Worm (Caenorhabditis elegans) whole organism, L1 larva: ENCODE measurements around the gene F25H9.7.

Source experiments
- C34B4.2 ChIP-seq: sonication (generic microtip); optimal IDR thresholded peaks from 2 replicates; lab custom pipeline; 2017; ENCODE audit warnings: mild to moderate bottlenecking, missing genetic modification characterization, missing compliant biosample characterization
- F16B12.6 ChIP-seq: fragments of 150-350 bp; optimal IDR thresholded peaks from 2 replicates; lab custom pipeline; 2014; ENCODE audit warnings: missing biosample characterization, missing genetic modification characterization
- Y116A8C.19 ChIP-seq: sonication (generic microtip); optimal IDR thresholded peaks from 2 replicates; lab custom pipeline; 2016; ENCODE audit warnings: missing compliant biosample characterization, missing genetic modification characterization, borderline replicate concordance
- aly-2 ChIP-seq: fragments of 150-350 bp; optimal IDR thresholded peaks from 2 replicates; lab custom pipeline; 2014; ENCODE audit warnings: missing biosample characterization, missing genetic modification characterization
- ceh-63 ChIP-seq: fragments of 200-800 bp; sonication (Bioruptor generic); optimal IDR thresholded peaks from 2 replicates; lab custom pipeline; 2018; ENCODE audit warnings: mild to moderate bottlenecking, missing genetic modification characterization, missing compliant biosample characterization
- ceh-8 ChIP-seq: fragments of 200-800 bp; sonication (Bioruptor generic); optimal IDR thresholded peaks from 2 replicates; lab custom pipeline; 2018; ENCODE audit warnings: mild to moderate bottlenecking, missing genetic modification characterization, moderate library complexity, missing compliant biosample characterization
- dsc-1 ChIP-seq: sonication (generic microtip); optimal IDR thresholded peaks from 2 replicates; lab custom pipeline; 2016; ENCODE audit warnings: mild to moderate bottlenecking, missing genetic modification characterization, missing compliant biosample characterization
- efl-3 ChIP-seq: fragments of 200-800 bp; sonication (Bioruptor generic); optimal IDR thresholded peaks from 2 replicates; lab custom pipeline; 2018; ENCODE audit warnings: mild to moderate bottlenecking, missing genetic modification characterization, missing compliant biosample characterization
- elt-2 ChIP-seq: sonication (generic microtip); optimal IDR thresholded peaks from 2 replicates; lab custom pipeline; 2016; ENCODE audit warnings: missing genetic modification characterization, mild to moderate bottlenecking, inconsistent platforms, missing compliant biosample characterization, missing genetic modification reagents
- ets-5 ChIP-seq: fragments of 200-800 bp; sonication (Bioruptor generic); IDR thresholded peaks from 2 replicates; pipeline ENCODE4 v1.3.6; 2022; ENCODE audit warnings: missing genetic modification characterization, missing compliant biosample characterization
- fkh-10 ChIP-seq: sonication (generic microtip); optimal IDR thresholded peaks from 2 replicates; lab custom pipeline; 2017; ENCODE audit warnings: missing biosample characterization, missing genetic modification reagents, missing genetic modification characterization
- fkh-8 ChIP-seq: sonication (generic microtip); optimal IDR thresholded peaks from 2 replicates; lab custom pipeline; 2016; ENCODE audit warnings: mild to moderate bottlenecking, missing genetic modification characterization, missing compliant biosample characterization
- fos-1 ChIP-seq: fragments of 150-350 bp; optimal IDR thresholded peaks from 2 replicates; lab custom pipeline; 2014; ENCODE audit warnings: missing biosample characterization, missing genetic modification characterization
- hlh-17 ChIP-seq: fragments of 200-800 bp; sonication (Bioruptor generic); optimal IDR thresholded peaks from 2 replicates; lab custom pipeline; 2018; ENCODE audit warnings: missing genetic modification characterization, mild to moderate bottlenecking, missing compliant biosample characterization, moderate library complexity, borderline replicate concordance
- hlh-4 ChIP-seq: sonication (generic microtip); optimal IDR thresholded peaks from 2 replicates; lab custom pipeline; 2016; ENCODE audit warnings: mild to moderate bottlenecking, missing genetic modification characterization, missing compliant biosample characterization
- irx-1 ChIP-seq: sonication (generic microtip); optimal IDR thresholded peaks from 2 replicates; lab custom pipeline; 2016; ENCODE audit warnings: missing genetic modification characterization, missing compliant biosample characterization
- isw-1 ChIP-seq: fragments of 200-800 bp; sonication (Bioruptor generic); IDR thresholded peaks from 2 replicates; pipeline ENCODE4 v1.3.6; 2022; ENCODE audit warnings: missing genetic modification characterization, missing compliant biosample characterization
- jun-1 ChIP-seq: fragments of 150-350 bp; optimal IDR thresholded peaks from 2 replicates; lab custom pipeline; 2014; ENCODE audit warnings: missing biosample characterization, missing genetic modification reagents, missing genetic modification characterization
- lin-14 ChIP-seq: fragments of 200-800 bp; sonication (Bioruptor generic); optimal IDR thresholded peaks from 2 replicates; lab custom pipeline; 2018; ENCODE audit warnings: mild to moderate bottlenecking, missing genetic modification characterization, moderate library complexity, missing compliant biosample characterization
- lin-15B ChIP-seq: fragments of 150-350 bp; sonication (generic microtip); optimal IDR thresholded peaks from 3 replicates; lab custom pipeline; 2014; ENCODE audit warnings: missing biosample characterization, missing genetic modification characterization
- lir-3 ChIP-seq: sonication (generic microtip); optimal IDR thresholded peaks from 2 replicates; lab custom pipeline; 2016; ENCODE audit warnings: mild to moderate bottlenecking, missing genetic modification characterization, moderate library complexity, missing compliant biosample characterization; ENCODE audit not compliant: poor library complexity
- mef-2 ChIP-seq: fragments of 150-350 bp; optimal IDR thresholded peaks from 2 replicates; lab custom pipeline; 2014; ENCODE audit warnings: missing biosample characterization, missing genetic modification characterization
- nhr-11 ChIP-seq: fragments of 150-350 bp; optimal IDR thresholded peaks from 2 replicates; lab custom pipeline; 2014; ENCODE audit warnings: missing biosample characterization, missing genetic modification characterization
- nhr-237 ChIP-seq: fragments of 150-350 bp; optimal IDR thresholded peaks from 2 replicates; lab custom pipeline; 2014; ENCODE audit warnings: missing biosample characterization, missing genetic modification characterization
- nhr-47 ChIP-seq: sonication (generic microtip); optimal IDR thresholded peaks from 2 replicates; lab custom pipeline; 2016; ENCODE audit warnings: mild to moderate bottlenecking, missing genetic modification characterization, moderate library complexity, missing compliant biosample characterization
- nhr-77 ChIP-seq: fragments of 150-350 bp; optimal IDR thresholded peaks from 2 replicates; lab custom pipeline; 2014; ENCODE audit warnings: missing biosample characterization, missing genetic modification characterization
- nhr-85 ChIP-seq: sonication (generic microtip); peaks from one replicate; lab custom pipeline; 2016; ENCODE audit warnings: missing genetic modification characterization, inconsistent platforms, missing compliant biosample characterization
- pag-3 ChIP-seq: sonication (generic microtip); optimal IDR thresholded peaks from 2 replicates; lab custom pipeline; 2017; ENCODE audit warnings: missing genetic modification characterization, mild to moderate bottlenecking, missing compliant biosample characterization, antibody characterized with exemption, borderline replicate concordance; ENCODE audit not compliant: insufficient read depth
- pax-3 ChIP-seq: fragments of 200-800 bp; sonication (Bioruptor generic); optimal IDR thresholded peaks from 2 replicates; lab custom pipeline; 2018; ENCODE audit warnings: mild to moderate bottlenecking, missing genetic modification characterization, moderate library complexity, missing compliant biosample characterization
- rnt-1 ChIP-seq: sonication (generic microtip); optimal IDR thresholded peaks from 2 replicates; lab custom pipeline; 2016; ENCODE audit warnings: mild to moderate bottlenecking, missing genetic modification characterization, moderate library complexity, missing compliant biosample characterization
- snpc-4 ChIP-seq: fragments of 150-350 bp; optimal IDR thresholded peaks from 2 replicates; lab custom pipeline; 2014; ENCODE audit warnings: missing biosample characterization, missing genetic modification characterization
- sptf-1 ChIP-seq: fragments of 150-350 bp; optimal IDR thresholded peaks from 2 replicates; lab custom pipeline; 2014; ENCODE audit warnings: missing biosample characterization, missing genetic modification characterization
- swsn-7 ChIP-seq: sonication (generic microtip); optimal IDR thresholded peaks from 2 replicates; lab custom pipeline; 2016; ENCODE audit warnings: missing genetic modification characterization, missing compliant biosample characterization
- unc-30 ChIP-seq: sonication (generic microtip); optimal IDR thresholded peaks from 2 replicates; lab custom pipeline; 2017; ENCODE audit warnings: missing biosample characterization, missing genetic modification characterization
- unc-62 ChIP-seq: fragments of 150-350 bp; optimal IDR thresholded peaks from 2 replicates; lab custom pipeline; 2014; ENCODE audit warnings: missing biosample characterization, missing genetic modification reagents, missing genetic modification characterization
- unc-86 ChIP-seq: sonication (generic microtip); optimal IDR thresholded peaks from 2 replicates; lab custom pipeline; 2016; ENCODE audit warnings: missing genetic modification characterization, missing compliant biosample characterization
- vab-15 ChIP-seq: sonication (generic microtip); optimal IDR thresholded peaks from 2 replicates; lab custom pipeline; 2017; ENCODE audit warnings: missing genotype, mild to moderate bottlenecking, missing genetic modification characterization, missing compliant biosample characterization
- zag-1 ChIP-seq: fragments of 150-350 bp; optimal IDR thresholded peaks from 2 replicates; lab custom pipeline; 2014; ENCODE audit warnings: missing biosample characterization, missing genetic modification characterization
- ztf-11 ChIP-seq, 2 experiments: sonication (generic microtip); optimal IDR thresholded peaks; 2 replicates each; lab custom pipeline; 2016 to 2017; ENCODE audit warnings: missing genetic modification characterization in 2 of 2, missing biosample characterization in 1 of 2, missing compliant biosample characterization in 1 of 2
- ztf-4 ChIP-seq: fragments of 150-350 bp; optimal IDR thresholded peaks from 2 replicates; lab custom pipeline; 2014; ENCODE audit warnings: missing biosample characterization, missing genetic modification characterization

F25H9.7 gene

DNA sequence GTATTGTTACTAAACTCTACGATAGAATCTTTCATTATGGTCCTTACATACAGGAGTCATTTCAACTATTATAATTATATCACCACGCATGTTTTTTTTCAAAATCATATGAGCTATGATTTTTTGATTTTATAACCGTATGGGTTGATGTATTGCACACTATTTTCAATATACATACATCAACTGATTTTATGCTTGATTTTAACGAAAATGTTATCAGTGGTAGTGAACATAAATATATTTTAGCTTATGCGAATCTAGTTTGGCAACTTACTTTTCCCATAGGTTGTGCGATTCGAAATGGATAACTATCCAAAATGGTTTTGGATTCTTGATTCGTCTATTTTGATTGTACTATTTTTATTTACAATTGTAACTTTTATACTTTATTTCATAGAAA is 44.6 kb upstream of the F25H9.7 start, which contains the start of gene srv-10:
srv-10 (plus strand) TSS at position 301 of the 400 bp plus-strand sequence.
- no peak for TF ChIP-seq pag-3 (tag; lab: Kevin White, UChicago)
- TF ChIP-seq irx-1 (tag; lab: Kevin White, UChicago), result no peak
- no peak for TF ChIP-seq vab-15
- TF ChIP-seq snpc-4 (tag; lab: Kevin White, UChicago), result no peak
- TF ChIP-seq fos-1 (tag; lab: Kevin White, UChicago), result no peak
- TF ChIP-seq nhr-237 (tag; lab: Kevin White, UChicago), result no peak
- no peak for TF ChIP-seq unc-30 (tag; lab: Kevin White, UChicago)
- TF ChIP-seq efl-3 (GFP tag; lab: Kevin White, UChicago), result no peak
- TF ChIP-seq lin-14 (GFP tag; lab: Kevin White, UChicago), result no peak
- no peak for TF ChIP-seq nhr-85
- no peak for TF ChIP-seq zag-1 (tag; lab: Kevin White, UChicago)
- no peak for TF ChIP-seq lir-3 (tag; lab: Kevin White, UChicago)
- TF ChIP-seq mef-2 (tag; lab: Kevin White, UChicago), result no peak
- no peak for TF ChIP-seq ceh-8 (GFP tag; lab: Kevin White, UChicago)
- no peak for TF ChIP-seq isw-1 (GFP tag; lab: Robert Waterston, UW)
- no peak for TF ChIP-seq dsc-1 (tag; lab: Kevin White, UChicago)
- TF ChIP-seq rnt-1 (tag; lab: Kevin White, UChicago), result no peak
- no peak for TF ChIP-seq C34B4.2
- TF ChIP-seq nhr-47 (tag; lab: Kevin White, UChicago), result no peak
- no peak for TF ChIP-seq unc-62

ce11 chrV:13426764-13427163 is 41.4 kb upstream of the F25H9.7 start, which contains the start of gene srd-18:
srd-18 (minus strand) TSS chrV:13426864.
- TF ChIP-seq elt-2 (tag; lab: Kevin White, UChicago) (no peak), ztf-11 (tag; optimal IDR thresholded peaks at IDR 0.05; lab: Kevin White, UChicago) (no peak), pax-3 (tag; lab: Kevin White, UChicago) (no peak), unc-62 (no peak)

DNA sequence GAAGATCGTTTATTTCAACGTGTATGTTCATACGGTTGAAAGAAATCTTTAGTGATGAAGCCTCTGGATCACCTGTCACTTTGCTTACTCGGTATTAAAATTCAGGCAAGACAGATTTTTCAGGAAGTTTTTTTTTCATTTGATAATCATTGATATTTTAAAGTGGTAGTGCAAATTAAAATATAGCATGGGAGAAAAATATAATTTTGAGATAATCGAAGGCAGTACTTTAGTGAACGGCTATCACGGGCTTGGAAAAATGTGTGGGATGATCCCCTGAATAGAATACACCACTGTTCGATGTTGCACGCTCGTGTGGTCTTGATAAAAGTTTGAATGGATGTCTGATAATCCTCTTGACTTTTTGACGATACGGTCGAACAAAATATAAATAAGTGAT is 40.8 kb upstream of the F25H9.7 start:
- no peak for TF ChIP-seq sptf-1
- no peak for TF ChIP-seq unc-86 (tag; lab: Kevin White, UChicago)
- peak; percentile 52 for TF ChIP-seq hlh-4 (tag; lab: Kevin White, UChicago)

- TF ChIP-seq isw-1 (GFP tag; lab: Robert Waterston, UW) (no peak), fkh-10 (GFP tag; lab: Kevin White, UChicago) (no peak), hlh-17 (no peak), swsn-7 (tag; lab: Kevin White, UChicago) (no peak), ceh-63 (GFP tag; lab: Kevin White, UChicago) (no peak), rnt-1 (tag; lab: Kevin White, UChicago) (no peak), nhr-11 (tag; lab: Kevin White, UChicago) (no peak), aly-2 (tag; lab: Kevin White, UChicago) (no peak), nhr-77 (tag; lab: Kevin White, UChicago) (no peak)
- TF ChIP-seq, all 84 proteins: peak for 0
These were observed 39.5 kb upstream of the F25H9.7 start, which contains the start of gene srd-19 for ce11 chrV:13428660-13429059. srd-19 (minus strand) TSS chrV:13428760.

- TF ChIP-seq ztf-4 (tag; lab: Kevin White, UChicago) (no peak), nhr-11 (tag; lab: Kevin White, UChicago) (no peak), F16B12.6 (tag; lab: Kevin White, UChicago) (no peak), fkh-8 (no peak), lin-15B (tag; lab: Kevin White, UChicago) (no peak), jun-1 (tag; lab: Kevin White, UChicago) (no peak), Y116A8C.19 (tag; lab: Kevin White, UChicago) (no peak), lir-3 (tag; lab: Kevin White, UChicago) (no peak), pax-3 (tag; lab: Kevin White, UChicago) (no peak), swsn-7 (tag; lab: Kevin White, UChicago) (no peak), sptf-1 (no peak), nhr-47 (tag; lab: Kevin White, UChicago) (no peak), unc-30 (tag; lab: Kevin White, UChicago) (no peak), ets-5 (GFP tag; lab: Robert Waterston, UW) (no peak)
These were observed 35.8 kb upstream of the F25H9.7 start, which contains the start of gene srd-17 for ce11 chrV:13432364-13432763. srd-17 (minus strand) TSS chrV:13432714.
